Worm (Caenorhabditis elegans) whole organism, young adult: ENCODE measurements around the gene C37H5.14.
A peak's percentile ranks its signal among the peaks of the same experiment; 100 is the strongest.

ENCODE experiments used
- B0336.3 ChIP-seq: fragments of 200-800 bp; sonication (Bioruptor generic); IDR thresholded peaks from 2 replicates; pipeline ENCODE4 v1.3.6; 2022; ENCODE audit warnings: missing genetic modification characterization, missing compliant biosample characterization
- C17E4.6 ChIP-seq: fragments of 200-800 bp; sonication (Bioruptor generic); IDR thresholded peaks from 2 replicates; pipeline ENCODE4 v1.3.6; 2022; ENCODE audit warnings: missing genetic modification reagents, missing genetic modification characterization, missing compliant biosample characterization
- F10E7.11 ChIP-seq: sonication (generic microtip); optimal IDR thresholded peaks from 2 replicates; lab custom pipeline; 2017; ENCODE audit warnings: mild to moderate bottlenecking, missing genetic modification characterization, moderate library complexity, missing compliant biosample characterization
- F23B12.7 ChIP-seq: sonication (generic microtip); optimal IDR thresholded peaks from 2 replicates; lab custom pipeline; 2017; ENCODE audit warnings: missing genetic modification characterization, mild to moderate bottlenecking, missing compliant biosample characterization, antibody characterized with exemption, moderate library complexity; ENCODE audit not compliant: insufficient read depth
- F33H1.4 ChIP-seq: fragments of 200-800 bp; sonication (Bioruptor generic); IDR thresholded peaks from 2 replicates; pipeline ENCODE4 v1.3.6; 2022; ENCODE audit warnings: missing genetic modification reagents, missing genetic modification characterization, missing compliant biosample characterization
- F37B4.10 ChIP-seq: fragments of 200-800 bp; sonication (Bioruptor generic); IDR thresholded peaks from 2 replicates; pipeline ENCODE4 v1.3.6; 2022; ENCODE audit warnings: missing genetic modification characterization, missing compliant biosample characterization
- F49E8.2 ChIP-seq: sonication (generic microtip); optimal IDR thresholded peaks from 3 replicates; lab custom pipeline; 2017; ENCODE audit warnings: missing genetic modification characterization, mild to moderate bottlenecking, missing compliant biosample characterization, antibody characterized with exemption, moderate library complexity; ENCODE audit not compliant: insufficient read depth
- F57C9.4 ChIP-seq: sonication (generic microtip); optimal IDR thresholded peaks from 2 replicates; lab custom pipeline; 2017; ENCODE audit warnings: mild to moderate bottlenecking, missing genetic modification characterization, missing compliant biosample characterization
- Y79H2A.3 ChIP-seq: fragments of 200-800 bp; sonication (Bioruptor generic); conservative IDR thresholded peaks from 2 replicates; pipeline ENCODE4 v1.3.6; 2022; ENCODE audit warnings: missing genetic modification reagents, missing genetic modification characterization, missing compliant biosample characterization
- Y95B8A.8 ChIP-seq: fragments of 200-800 bp; sonication (Bioruptor generic); IDR thresholded peaks from 2 replicates; pipeline ENCODE4 v1.3.6; 2022; ENCODE audit warnings: missing genetic modification reagents, missing genetic modification characterization, missing compliant biosample characterization
- ama-1 ChIP-seq, 3 experiments: fragments of 150-350 bp in 1 of 3; sonication (generic microtip) in 2 of 3; optimal IDR thresholded peaks; 2 replicates each; lab custom pipeline; 2014 to 2018; ENCODE audit warnings: missing biosample characterization in 2 of 3, missing genetic modification characterization in 2 of 3, missing genetic modification reagents in 2 of 3
- attf-5 ChIP-seq: fragments of 200-800 bp; sonication (Bioruptor generic); optimal IDR thresholded peaks from 2 replicates; lab custom pipeline; 2018; ENCODE audit warnings: mild to moderate bottlenecking, missing genetic modification characterization, missing compliant biosample characterization
- ccch-3 ChIP-seq: fragments of 200-800 bp; sonication (Bioruptor generic); optimal IDR thresholded peaks from 2 replicates; lab custom pipeline; 2018; ENCODE audit warnings: mild to moderate bottlenecking, missing genetic modification characterization, missing compliant biosample characterization
- cebp-1 ChIP-seq, 2 experiments: fragments of 200-800 bp in 1 of 2; sonication (Bioruptor generic) in 1 of 2; sonication (generic microtip) in 1 of 2; IDR thresholded peaks in 1 of 2; optimal IDR thresholded peaks in 1 of 2; 2 replicates each; pipeline versions ENCODE4 v1.3.6 to Lab custom; 2017 to 2022; ENCODE audit warnings: missing compliant biosample characterization in 2 of 2, missing genetic modification characterization in 2 of 2, mild to moderate bottlenecking in 1 of 2, missing genetic modification reagents in 1 of 2, moderate library complexity in 1 of 2
- ceh-58 ChIP-seq: fragments of 200-800 bp; sonication (Bioruptor generic); IDR thresholded peaks from 2 replicates; pipeline ENCODE4 v1.3.6; 2022; ENCODE audit warnings: missing genetic modification characterization, missing compliant biosample characterization
- ceh-79 ChIP-seq: sonication (generic microtip); optimal IDR thresholded peaks from 2 replicates; lab custom pipeline; 2017; ENCODE audit warnings: mild to moderate bottlenecking, missing genetic modification characterization, missing compliant biosample characterization
- ceh-91 ChIP-seq: fragments of 200-800 bp; sonication (Bioruptor generic); IDR thresholded peaks from 2 replicates; pipeline ENCODE4 v1.3.6; 2022; ENCODE audit warnings: missing genetic modification reagents, missing genetic modification characterization, missing compliant biosample characterization
- chd-7 ChIP-seq: sonication (generic microtip); optimal IDR thresholded peaks from 2 replicates; lab custom pipeline; 2016; ENCODE audit warnings: mild to moderate bottlenecking, missing genetic modification characterization, moderate library complexity, missing compliant biosample characterization
- die-1 ChIP-seq: sonication (generic microtip); optimal IDR thresholded peaks from 2 replicates; lab custom pipeline; 2016; ENCODE audit warnings: missing genotype, mild to moderate bottlenecking, missing genetic modification characterization, missing compliant biosample characterization
- egl-44 ChIP-seq: fragments of 200-800 bp; sonication (Bioruptor generic); IDR thresholded peaks from 2 replicates; pipeline ENCODE4 v1.3.6; 2022; ENCODE audit warnings: missing genetic modification reagents, missing genetic modification characterization, missing compliant biosample characterization
- ekl-4 ChIP-seq: fragments of 200-800 bp; sonication (Bioruptor generic); IDR thresholded peaks from 2 replicates; pipeline ENCODE4 v1.3.6; 2022; ENCODE audit warnings: missing genetic modification reagents, missing genetic modification characterization, missing compliant biosample characterization
- hrde-1 ChIP-seq: sonication (generic microtip); optimal IDR thresholded peaks from 2 replicates; lab custom pipeline; 2016; ENCODE audit warnings: missing genetic modification characterization, mild to moderate bottlenecking, missing compliant biosample characterization, moderate library complexity, missing genotype, missing genetic modification reagents, borderline replicate concordance
- lin-26 ChIP-seq: fragments of 200-800 bp; sonication (Bioruptor generic); IDR thresholded peaks from 2 replicates; pipeline ENCODE4 v1.3.6; 2022; ENCODE audit warnings: missing genetic modification reagents, missing genetic modification characterization, missing compliant biosample characterization
- lin-35 ChIP-seq, 3 experiments: fragments of 150-350 bp in 2 of 3; sonication (generic microtip) in 1 of 3; optimal IDR thresholded peaks; 2 replicates each; lab custom pipeline; 2014 to 2018; ENCODE audit warnings: missing biosample characterization in 3 of 3, missing genetic modification characterization in 3 of 3, missing genetic modification reagents in 3 of 3
- lin-54 ChIP-seq: fragments of 200-800 bp; sonication (Bioruptor generic); optimal IDR thresholded peaks from 2 replicates; lab custom pipeline; 2018; ENCODE audit warnings: mild to moderate bottlenecking, missing genetic modification characterization, missing compliant biosample characterization
- lir-1 ChIP-seq: fragments of 200-800 bp; sonication (Bioruptor generic); conservative IDR thresholded peaks from 2 replicates; pipeline ENCODE4 v1.3.6; 2022; ENCODE audit warnings: missing genetic modification reagents, missing genetic modification characterization, missing compliant biosample characterization
- lsl-1 ChIP-seq: fragments of 200-800 bp; sonication (Bioruptor generic); optimal IDR thresholded peaks from 2 replicates; lab custom pipeline; 2018; ENCODE audit warnings: mild to moderate bottlenecking, missing genetic modification characterization, moderate library complexity, missing compliant biosample characterization
- madf-3 ChIP-seq: fragments of 200-800 bp; sonication (Bioruptor generic); IDR thresholded peaks from 2 replicates; pipeline ENCODE4 v1.3.6; 2022; ENCODE audit warnings: missing genetic modification reagents, missing genetic modification characterization, missing compliant biosample characterization
- mcd-1 ChIP-seq: fragments of 200-800 bp; sonication (Bioruptor generic); IDR thresholded peaks from 2 replicates; pipeline ENCODE4 v1.3.6; 2022; ENCODE audit warnings: missing genetic modification reagents, missing genetic modification characterization, missing compliant biosample characterization
- mel-28 ChIP-seq: sonication (generic microtip); optimal IDR thresholded peaks from 2 replicates; lab custom pipeline; 2016; ENCODE audit warnings: borderline replicate concordance, mild to moderate bottlenecking, missing genetic modification characterization, missing compliant biosample characterization
- nfya-2 ChIP-seq: fragments of 200-800 bp; sonication (Bioruptor generic); IDR thresholded peaks from 2 replicates; pipeline ENCODE4 v1.3.6; 2022; ENCODE audit warnings: missing genetic modification reagents, missing genetic modification characterization, missing compliant biosample characterization
- nfyb-1 ChIP-seq: fragments of 200-800 bp; sonication (Bioruptor generic); IDR thresholded peaks from 2 replicates; pipeline ENCODE4 v1.3.6; 2022; ENCODE audit warnings: missing genetic modification reagents, missing genetic modification characterization, missing compliant biosample characterization
- nhr-27 ChIP-seq: fragments of 200-800 bp; sonication (Bioruptor generic); optimal IDR thresholded peaks from 2 replicates; lab custom pipeline; 2018; ENCODE audit warnings: mild to moderate bottlenecking, missing genetic modification characterization, moderate library complexity, missing compliant biosample characterization
- nhr-80 ChIP-seq: sonication (generic microtip); optimal IDR thresholded peaks from 2 replicates; lab custom pipeline; 2016; ENCODE audit warnings: missing genetic modification characterization, missing compliant biosample characterization
- pha-4 ChIP-seq: fragments of 150-350 bp; sonication (generic microtip); optimal IDR thresholded peaks from 2 replicates; lab custom pipeline; 2014; ENCODE audit warnings: missing biosample characterization, missing genetic modification reagents, missing genetic modification characterization
- rcor-1 ChIP-seq: fragments of 200-800 bp; sonication (Bioruptor generic); IDR thresholded peaks from 2 replicates; pipeline ENCODE4 v1.3.6; 2022; ENCODE audit warnings: missing genetic modification reagents, missing genetic modification characterization, missing compliant biosample characterization
- somi-1 ChIP-seq: fragments of 200-800 bp; sonication (Bioruptor generic); optimal IDR thresholded peaks from 2 replicates; lab custom pipeline; 2018; ENCODE audit warnings: mild to moderate bottlenecking, missing genetic modification characterization, missing compliant biosample characterization
- tbx-9 ChIP-seq: sonication (generic microtip); optimal IDR thresholded peaks from 2 replicates; lab custom pipeline; 2016; ENCODE audit warnings: borderline replicate concordance, missing genetic modification characterization, inconsistent platforms, missing compliant biosample characterization
- xnd-1 ChIP-seq: sonication (generic microtip); optimal IDR thresholded peaks from 2 replicates; lab custom pipeline; 2016; ENCODE audit warnings: missing genotype, missing genetic modification reagents, missing genetic modification characterization, missing compliant biosample characterization
- zfh-2 ChIP-seq: fragments of 200-800 bp; sonication (Bioruptor generic); conservative IDR thresholded peaks from 2 replicates; pipeline ENCODE4 v1.3.6; 2022; ENCODE audit warnings: missing genetic modification reagents, missing genetic modification characterization, missing compliant biosample characterization

C37H5.14 gene

ce11 chrV:4844591-4844990 lies 10.4 kb upstream of the C37H5.14 start, which contains the start of gene abhd-5.2 (continued):
- TF ChIP-seq nhr-80 (tag; lab: Kevin White, UChicago) (peak; percentile 70), somi-1 (GFP tag; lab: Kevin White, UChicago) (no peak), lin-54 (GFP tag; lab: Kevin White, UChicago) (peak; percentile 14), nfyb-1 (GFP tag; lab: Robert Waterston, UW) (no peak), mel-28 (no peak), C17E4.6 (GFP tag; lab: Robert Waterston, UW) (no peak)

DNA sequence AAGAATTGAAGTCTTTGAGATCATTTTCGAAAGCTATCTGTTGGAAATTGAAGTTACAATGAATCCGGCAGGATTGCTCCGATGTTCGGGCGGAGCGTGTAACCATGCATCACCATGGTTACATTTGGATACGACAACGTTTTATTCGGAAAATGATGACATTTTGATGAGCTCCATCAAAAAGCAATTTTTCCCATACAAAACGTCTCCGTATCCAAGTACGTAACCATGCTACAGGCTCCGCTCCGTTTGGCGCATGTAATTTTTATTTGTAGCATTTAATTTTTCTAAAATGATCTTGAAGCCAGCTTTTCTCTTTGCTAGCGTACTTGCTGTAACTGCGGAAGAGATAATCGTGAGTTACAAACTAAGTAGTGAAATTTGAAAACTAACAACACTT lies 8.4 kb upstream of the C37H5.14 start, which contains the start of the genes cwp-2 and cwp-3:
TSS of gene cwp-2 (minus strand) at position 101 of the 400 bp plus-strand sequence.
TSS of gene cwp-3 (plus strand) at position 293 of the 400 bp plus-strand sequence.
- no peak for TF ChIP-seq tbx-9
- TF ChIP-seq Y95B8A.8 (GFP tag; lab: Robert Waterston, UW), result no peak
- TF ChIP-seq mcd-1, result no peak

DNA sequence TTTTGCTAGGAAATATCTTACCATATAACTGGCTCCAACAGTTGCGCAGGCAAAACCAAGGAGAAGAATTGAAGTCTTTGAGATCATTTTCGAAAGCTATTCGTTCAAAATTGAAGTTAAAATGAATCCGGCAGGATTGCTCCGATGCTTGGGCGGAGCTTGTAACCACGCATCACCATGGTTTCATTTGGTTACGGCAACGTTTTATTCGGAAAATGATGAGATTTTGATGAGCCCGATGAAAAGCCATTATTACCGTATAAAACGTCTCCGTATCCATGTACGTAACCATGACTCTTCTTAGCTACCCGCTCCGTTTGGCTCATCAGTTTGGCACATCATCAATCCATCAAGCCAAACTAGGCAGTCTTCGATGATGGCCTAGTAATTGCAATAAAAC lies 7.0 kb upstream of the C37H5.14 start, which contains the start of gene cwp-1:
TSS of gene cwp-1 (minus strand) at position 101 of the 400 bp plus-strand sequence.
- no peak for TF ChIP-seq egl-44
- TF ChIP-seq tbx-9, result no peak
- TF ChIP-seq F23B12.7 (tag; lab: Kevin White, UChicago), result no peak
- TF ChIP-seq zfh-2 (GFP tag; lab: Robert Waterston, UW), result no peak
- TF ChIP-seq F10E7.11 (tag; lab: Kevin White, UChicago), result no peak
- no peak for TF ChIP-seq ceh-79 (tag; lab: Kevin White, UChicago)
- no peak for TF ChIP-seq ceh-58
- no peak for TF ChIP-seq mel-28
- no peak for TF ChIP-seq pha-4
- no peak for TF ChIP-seq lin-26 (GFP tag; lab: Robert Waterston, UW)
- TF ChIP-seq ceh-91 (GFP tag; lab: Robert Waterston, UW), result no peak
- no peak for TF ChIP-seq F57C9.4 (tag; lab: Kevin White, UChicago)

ce11 chrV:4839913-4840312 lies 5.7 kb upstream of the C37H5.14 start, which contains the start of gene nas-9:
TSS of gene nas-9 (minus strand) at chrV:4840013.
- TF ChIP-seq lin-35 (GFP tag; optimal IDR thresholded peaks at IDR 0.05; lab: Kevin White, UChicago) (no peak), ccch-3 (GFP tag; lab: Kevin White, UChicago) (no peak), ama-1 (optimal IDR thresholded peaks at IDR 0.05; lab: Kevin White, UChicago) (no peak), ama-1 (GFP tag; optimal IDR thresholded peaks at IDR 0.05; lab: Kevin White, UChicago) (no peak), madf-3 (GFP tag; lab: Robert Waterston, UW) (no peak), cebp-1 (GFP tag; IDR thresholded peaks at IDR 0.05; lab: Robert Waterston, UW) (no peak), cebp-1 (tag; optimal IDR thresholded peaks at IDR 0.05; lab: Kevin White, UChicago) (no peak), rcor-1 (no peak), tbx-9 (no peak), nhr-27 (tag; lab: Kevin White, UChicago) (no peak)

DNA sequence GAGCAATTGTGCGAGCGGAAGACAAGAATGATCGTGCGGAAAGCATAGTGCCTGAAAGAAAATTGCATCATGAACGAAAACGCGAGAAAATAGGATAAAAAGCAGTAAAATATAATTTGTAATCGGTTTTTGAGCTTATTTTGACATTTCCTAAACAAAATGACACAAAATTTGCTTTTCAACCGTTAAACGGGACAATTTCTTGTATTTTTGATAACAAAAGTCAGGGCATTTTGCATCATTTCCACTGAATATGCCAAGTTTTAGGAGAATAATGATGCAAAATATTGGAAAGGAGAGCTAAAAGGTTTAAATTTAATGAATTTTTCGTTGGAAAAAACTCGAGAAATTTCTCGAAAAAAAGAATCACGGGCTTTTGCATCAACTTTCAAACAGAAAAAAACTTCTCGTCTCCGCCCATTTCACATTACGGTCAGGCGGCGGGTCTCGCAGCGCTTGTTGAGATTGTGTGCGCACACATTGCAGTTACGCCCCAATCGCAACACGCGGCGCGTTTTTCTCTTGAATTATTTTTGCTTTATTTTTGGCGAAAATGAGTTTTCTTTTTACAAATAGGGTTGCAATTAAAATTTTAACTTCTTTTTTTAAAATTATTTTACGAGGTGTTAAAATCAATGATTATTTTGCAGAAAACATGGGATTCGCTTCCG lies 7.3 kb downstream of the C37H5.14 start, which contains the start of the genes hsp-6 and C37H5.5:
TSS of gene hsp-6 (minus strand) at position 51 of the 671 bp plus-strand sequence.
TSS of gene C37H5.5 (plus strand) at position 651 of the 671 bp plus-strand sequence.
- TF ChIP-seq lin-26 (GFP tag; lab: Robert Waterston, UW) (peak; percentile 64; the same call in 1 of the 2 replicates), F37B4.10 (no peak), chd-7 (tag; lab: Kevin White, UChicago) (no peak), F49E8.2 (tag; lab: Kevin White, UChicago) (peak; percentile 69), attf-5 (GFP tag; lab: Kevin White, UChicago) (peak; percentile 75), ekl-4 (GFP tag; lab: Robert Waterston, UW) (0 out of 2 replicates have a peak, but pooled peaks have one; percentile 42), C17E4.6 (GFP tag; lab: Robert Waterston, UW) (0 out of 2 replicates have a peak, but pooled peaks have one; percentile 63), Y79H2A.3 (GFP tag; lab: Robert Waterston, UW) (no peak), lsl-1 (GFP tag; lab: Kevin White, UChicago) (peak; percentile 91), lir-1 (GFP tag; lab: Robert Waterston, UW) (peak; percentile 78), nfya-2 (GFP tag; lab: Robert Waterston, UW) (no peak), F33H1.4 (GFP tag; lab: Robert Waterston, UW) (peak; percentile 96), hrde-1 (tag; lab: Kevin White, UChicago) (no peak), B0336.3 (GFP tag; lab: Robert Waterston, UW) (peak; percentile 79), die-1 (tag; lab: Kevin White, UChicago) (no peak), xnd-1 (tag; lab: Kevin White, UChicago) (peak; percentile 52)
